Worm (Caenorhabditis elegans) whole organism, L2 larva: ENCODE data around the gene rsp-6.

Experiments used
- C34F6.9 ChIP-seq: fragments of 150-350 bp; optimal IDR thresholded peaks from 2 replicates; lab custom pipeline; 2014; ENCODE audit warnings: missing biosample characterization, missing genetic modification characterization
- fos-1 ChIP-seq: fragments of 150-350 bp; optimal IDR thresholded peaks from 2 replicates; lab custom pipeline; 2014; ENCODE audit warnings: missing biosample characterization, missing genetic modification characterization
- mdl-1 ChIP-seq, 2 experiments: fragments of 150-350 bp in 1 of 2; sonication (generic microtip) in 1 of 2; optimal IDR thresholded peaks; 2 replicates each; lab custom pipeline; 2017; ENCODE audit warnings: missing biosample characterization in 2 of 2, missing genetic modification characterization in 2 of 2
- nhr-237 ChIP-seq: fragments of 150-350 bp; optimal IDR thresholded peaks from 2 replicates; lab custom pipeline; 2014; ENCODE audit warnings: missing biosample characterization, missing genetic modification characterization
- nhr-25 ChIP-seq: fragments of 150-350 bp; sonication (generic microtip); optimal IDR thresholded peaks from 3 replicates; lab custom pipeline; 2014; ENCODE audit warnings: missing biosample characterization, missing genetic modification characterization
- nhr-77 ChIP-seq: fragments of 150-350 bp; optimal IDR thresholded peaks from 2 replicates; lab custom pipeline; 2014; ENCODE audit warnings: missing biosample characterization, missing genetic modification characterization
- unc-55 ChIP-seq: fragments of 150-350 bp; sonication (generic microtip); optimal IDR thresholded peaks from 3 replicates; lab custom pipeline; 2014; ENCODE audit warnings: missing biosample characterization, missing genetic modification reagents, missing genetic modification characterization
- unc-62 ChIP-seq: fragments of 150-350 bp; optimal IDR thresholded peaks from 2 replicates; lab custom pipeline; 2014; ENCODE audit warnings: missing biosample characterization, missing genetic modification reagents, missing genetic modification characterization

- TF ChIP-seq nhr-25 (tag; lab: Kevin White, UChicago) (no peak), mdl-1 (tag; optimal IDR thresholded peaks at IDR 0.05; lab: Kevin White, UChicago) (no peak), nhr-237 (no peak), unc-55 (no peak), fos-1 (tag; lab: Kevin White, UChicago) (no peak), nhr-77 (no peak), C34F6.9 (tag; lab: Kevin White, UChicago) (no peak), unc-62 (GFP tag; lab: Kevin White, UChicago) (no peak)
Observed at ce11 chrIV:7808583-7808982, 17.6 kb upstream of the rsp-6 start, which contains the start of gene C33H5.1.
